Worm (Caenorhabditis elegans): ENCODE measurements around the gene kcc-3.

The kcc-3 gene

ce11 chrII:7393393-7393792 lies 40.7 kb downstream of the kcc-3 start:
- TF ChIP-seq skn-1 (tag; optimal IDR thresholded peaks at IDR 0.05) (no peak), sea-2 (GFP tag; optimal IDR thresholded peaks at IDR 0.05) (no peak), nhr-23 (tag; optimal IDR thresholded peaks at IDR 0.05) (peak; percentile 24), nhr-43 (tag; optimal IDR thresholded peaks at IDR 0.05; ENCODE audit: poor library complexity, severe bottlenecking) (no peak), egl-27 (tag; optimal IDR thresholded peaks at IDR 0.05) (no peak), fos-1 (tag; optimal IDR thresholded peaks at IDR 0.05) (no peak), nhr-25 (tag; optimal IDR thresholded peaks at IDR 0.05) (peak; percentile 48), unc-39 (tag; optimal IDR thresholded peaks at IDR 0.05) (no peak), pha-4 (tag; optimal IDR thresholded peaks at IDR 0.05) (peak; percentile 16), ama-1 (optimal IDR thresholded peaks at IDR 0.05) (peak; percentile 76), mdl-1 (tag; optimal IDR thresholded peaks at IDR 0.05) (no peak), snpc-4 (tag; optimal IDR thresholded peaks at IDR 0.05) (no peak)

- TF ChIP-seq nhr-67 (tag; optimal IDR thresholded peaks at IDR 0.05) (no peak), lsy-12 (tag; optimal IDR thresholded peaks at IDR 0.05) (no peak), ztf-4 (tag; optimal IDR thresholded peaks at IDR 0.05) (no peak), nfya-1 (tag; optimal IDR thresholded peaks at IDR 0.05; ENCODE audit: insufficient read depth) (peak; percentile 66), elt-1 (tag; optimal IDR thresholded peaks at IDR 0.05) (peak; percentile 21), ztf-11 (tag; optimal IDR thresholded peaks at IDR 0.05) (no peak), tbx-2 (tag; optimal IDR thresholded peaks at IDR 0.05) (no peak), R02D3.7 (tag; optimal IDR thresholded peaks at IDR 0.05) (peak; percentile 48), aly-2 (tag; optimal IDR thresholded peaks at IDR 0.05) (no peak), lin-15B (tag; optimal IDR thresholded peaks at IDR 0.05) (peak; percentile 43), daf-12 (tag; optimal IDR thresholded peaks at IDR 0.05) (no peak), ceh-28 (tag; optimal IDR thresholded peaks at IDR 0.05) (peak; percentile 49), egl-27 (tag; optimal IDR thresholded peaks at IDR 0.05) (no peak), nhr-25 (tag; optimal IDR thresholded peaks at IDR 0.05) (peak; percentile 85), mdl-1 (tag; optimal IDR thresholded peaks at IDR 0.05) (no peak), fkh-10 (GFP tag; optimal IDR thresholded peaks at IDR 0.05) (no peak), mml-1 (tag; optimal IDR thresholded peaks at IDR 0.05) (no peak), jun-1 (tag; optimal IDR thresholded peaks at IDR 0.05) (peak; percentile 65), pha-4 (tag; optimal IDR thresholded peaks at IDR 0.05) (peak; percentile 49), unc-39 (tag; optimal IDR thresholded peaks at IDR 0.05) (no peak), fos-1 (tag; optimal IDR thresholded peaks at IDR 0.05) (peak; percentile 42), elt-3 (tag; optimal IDR thresholded peaks at IDR 0.05) (peak in 2 of 3 experiments; percentile 45), nhr-76 (tag; optimal IDR thresholded peaks at IDR 0.05) (no peak), nhr-12 (tag; optimal IDR thresholded peaks at IDR 0.05) (no peak), nhr-237 (tag; optimal IDR thresholded peaks at IDR 0.05) (no peak), ceh-9 (tag; optimal IDR thresholded peaks at IDR 0.05) (no peak), skn-1 (tag; optimal IDR thresholded peaks at IDR 0.05) (no peak), ZK546.5 (tag; optimal IDR thresholded peaks at IDR 0.05) (no peak), unc-62 (GFP tag; optimal IDR thresholded peaks at IDR 0.05) (peak; percentile 4), fkh-2 (tag; optimal IDR thresholded peaks at IDR 0.05) (no peak), nhr-11 (tag; optimal IDR thresholded peaks at IDR 0.05) (no peak), ceh-16 (tag; optimal IDR thresholded peaks at IDR 0.05) (no peak), nhr-77 (tag; optimal IDR thresholded peaks at IDR 0.05) (no peak), sea-2 (GFP tag; optimal IDR thresholded peaks at IDR 0.05) (no peak), eor-1 (tag; optimal IDR thresholded peaks at IDR 0.05) (no peak), egl-5 (tag; optimal IDR thresholded peaks at IDR 0.05) (peak; percentile 56), ama-1 (optimal IDR thresholded peaks at IDR 0.05) (no peak), zag-1 (tag; optimal IDR thresholded peaks at IDR 0.05) (no peak), snpc-4 (tag; optimal IDR thresholded peaks at IDR 0.05) (peak; percentile 8), nhr-23 (tag; optimal IDR thresholded peaks at IDR 0.05) (peak; percentile 54), nhr-43 (tag; optimal IDR thresholded peaks at IDR 0.05; ENCODE audit: poor library complexity, severe bottlenecking) (peak; percentile 6), hmg-11 (tag; optimal IDR thresholded peaks at IDR 0.05) (peak; percentile 87), pqm-1 (tag; optimal IDR thresholded peaks at IDR 0.05) (peak; percentile 47), nhr-28 (tag; optimal IDR thresholded peaks at IDR 0.05) (no peak), elt-2 (tag; optimal IDR thresholded peaks at IDR 0.05) (peak; percentile 68), ceh-82 (tag; optimal IDR thresholded peaks at IDR 0.05) (no peak), lin-39 (tag; optimal IDR thresholded peaks at IDR 0.05) (peak; percentile 63)
These were observed 41.9 kb downstream of the kcc-3 start for ce11 chrII:7392052-7392694.

Measured in whole organism, L3 larva.